Worm (Caenorhabditis elegans) whole organism, L3 larva: ENCODE results near the gene spp-9.

Source experiments
- ama-1 ChIP-seq: fragments of 150-350 bp; optimal IDR thresholded peaks from 2 replicates; lab custom pipeline; 2018
- ceh-28 ChIP-seq: fragments of 150-350 bp; optimal IDR thresholded peaks from 2 replicates; lab custom pipeline; 2014; ENCODE audit warnings: missing biosample characterization, missing genetic modification reagents, missing genetic modification characterization
- ceh-82 ChIP-seq: fragments of 150-350 bp; optimal IDR thresholded peaks from 2 replicates; lab custom pipeline; 2014; ENCODE audit warnings: missing biosample characterization, missing genetic modification characterization
- ceh-9 ChIP-seq: sonication (generic microtip); optimal IDR thresholded peaks from 2 replicates; lab custom pipeline; 2018; ENCODE audit warnings: missing biosample characterization, missing genetic modification characterization
- daf-12 ChIP-seq: fragments of 150-350 bp; optimal IDR thresholded peaks from 2 replicates; lab custom pipeline; 2014; ENCODE audit warnings: missing biosample characterization, missing genetic modification reagents, missing genetic modification characterization
- egl-5 ChIP-seq: fragments of 150-350 bp; optimal IDR thresholded peaks from 2 replicates; lab custom pipeline; 2017; ENCODE audit warnings: missing biosample characterization, missing genetic modification reagents, missing genetic modification characterization, inconsistent platforms
- elt-1 ChIP-seq: fragments of 150-350 bp; optimal IDR thresholded peaks from 2 replicates; lab custom pipeline; 2014; ENCODE audit warnings: missing biosample characterization, missing genetic modification characterization
- elt-2 ChIP-seq: sonication (generic microtip); optimal IDR thresholded peaks from 2 replicates; lab custom pipeline; 2016; ENCODE audit warnings: missing genetic modification reagents, mild to moderate bottlenecking, missing genetic modification characterization, missing compliant biosample characterization
- elt-3 ChIP-seq, 3 experiments: fragments of 150-350 bp in 1 of 3; sonication (generic microtip) in 2 of 3; optimal IDR thresholded peaks; 2 replicates in 2 of 3; 4 replicates in 1 of 3; lab custom pipeline; 2014 to 2017; ENCODE audit warnings: missing biosample characterization in 3 of 3, missing genetic modification characterization in 3 of 3
- eor-1 ChIP-seq, 2 experiments: fragments of 150-350 bp; optimal IDR thresholded peaks; 2 replicates each; lab custom pipeline; 2014 to 2018; ENCODE audit warnings: missing biosample characterization in 2 of 2, missing genetic modification characterization in 2 of 2
- fkh-10 ChIP-seq: sonication (generic microtip); optimal IDR thresholded peaks from 2 replicates; lab custom pipeline; 2017; ENCODE audit warnings: missing biosample characterization, missing genetic modification reagents, missing genetic modification characterization
- fos-1 ChIP-seq: fragments of 150-350 bp; optimal IDR thresholded peaks from 2 replicates; lab custom pipeline; 2014; ENCODE audit warnings: missing biosample characterization, missing genetic modification characterization
- hmg-11 ChIP-seq: sonication (generic microtip); optimal IDR thresholded peaks from 2 replicates; lab custom pipeline; 2016; ENCODE audit warnings: missing genetic modification characterization, missing compliant biosample characterization
- jun-1 ChIP-seq: fragments of 150-350 bp; optimal IDR thresholded peaks from 2 replicates; lab custom pipeline; 2014; ENCODE audit warnings: missing biosample characterization, missing genetic modification reagents, missing genetic modification characterization
- lin-39 ChIP-seq: fragments of 150-350 bp; optimal IDR thresholded peaks from 2 replicates; lab custom pipeline; 2018; ENCODE audit warnings: missing biosample characterization, missing genetic modification reagents, missing genetic modification characterization
- mdl-1 ChIP-seq: fragments of 150-350 bp; optimal IDR thresholded peaks from 2 replicates; lab custom pipeline; 2014; ENCODE audit warnings: missing biosample characterization, missing genetic modification characterization
- mml-1 ChIP-seq: fragments of 150-350 bp; sonication (generic microtip); optimal IDR thresholded peaks from 3 replicates; lab custom pipeline; 2014; ENCODE audit warnings: missing biosample characterization, missing genetic modification characterization
- nfya-1 ChIP-seq: sonication (generic microtip); optimal IDR thresholded peaks from 2 replicates; lab custom pipeline; 2017; ENCODE audit warnings: missing genetic modification characterization, mild to moderate bottlenecking, missing compliant biosample characterization, antibody characterized with exemption, moderate library complexity; ENCODE audit not compliant: insufficient read depth
- nhr-11 ChIP-seq: fragments of 150-350 bp; optimal IDR thresholded peaks from 2 replicates; lab custom pipeline; 2014; ENCODE audit warnings: missing biosample characterization, missing genetic modification characterization
- nhr-23 ChIP-seq: fragments of 150-350 bp; optimal IDR thresholded peaks from 2 replicates; lab custom pipeline; 2014; ENCODE audit warnings: missing biosample characterization, missing genetic modification reagents, missing genetic modification characterization
- nhr-25 ChIP-seq: sonication (generic microtip); optimal IDR thresholded peaks from 2 replicates; lab custom pipeline; 2017; ENCODE audit warnings: missing biosample characterization, missing genetic modification characterization
- nhr-43 ChIP-seq: sonication (generic microtip); optimal IDR thresholded peaks from 2 replicates; lab custom pipeline; 2016; ENCODE audit warnings: mild to moderate bottlenecking, missing genetic modification characterization, missing compliant biosample characterization; ENCODE audit not compliant: poor library complexity, severe bottlenecking
- nhr-76 ChIP-seq: fragments of 150-350 bp; sonication (generic microtip); optimal IDR thresholded peaks from 5 replicates; lab custom pipeline; 2014; ENCODE audit warnings: missing biosample characterization, missing genetic modification characterization
- pha-4 ChIP-seq: fragments of 150-350 bp; optimal IDR thresholded peaks from 2 replicates; lab custom pipeline; 2014; ENCODE audit warnings: missing biosample characterization, missing genetic modification reagents, missing genetic modification characterization
- tbx-2 ChIP-seq: sonication (generic microtip); optimal IDR thresholded peaks from 2 replicates; lab custom pipeline; 2016; ENCODE audit warnings: mild to moderate bottlenecking, missing genetic modification characterization, missing compliant biosample characterization
- unc-39 ChIP-seq: sonication (generic microtip); optimal IDR thresholded peaks from 4 replicates; lab custom pipeline; 2017; ENCODE audit warnings: missing biosample characterization, missing genetic modification characterization
- unc-62 ChIP-seq: fragments of 150-350 bp; sonication (generic microtip); optimal IDR thresholded peaks from 4 replicates; lab custom pipeline; 2014; ENCODE audit warnings: missing biosample characterization, missing genetic modification reagents, missing genetic modification characterization
- ztf-4 ChIP-seq: fragments of 150-350 bp; optimal IDR thresholded peaks from 2 replicates; lab custom pipeline; 2014; ENCODE audit warnings: missing biosample characterization, missing genetic modification characterization

spp-9 gene

DNA sequence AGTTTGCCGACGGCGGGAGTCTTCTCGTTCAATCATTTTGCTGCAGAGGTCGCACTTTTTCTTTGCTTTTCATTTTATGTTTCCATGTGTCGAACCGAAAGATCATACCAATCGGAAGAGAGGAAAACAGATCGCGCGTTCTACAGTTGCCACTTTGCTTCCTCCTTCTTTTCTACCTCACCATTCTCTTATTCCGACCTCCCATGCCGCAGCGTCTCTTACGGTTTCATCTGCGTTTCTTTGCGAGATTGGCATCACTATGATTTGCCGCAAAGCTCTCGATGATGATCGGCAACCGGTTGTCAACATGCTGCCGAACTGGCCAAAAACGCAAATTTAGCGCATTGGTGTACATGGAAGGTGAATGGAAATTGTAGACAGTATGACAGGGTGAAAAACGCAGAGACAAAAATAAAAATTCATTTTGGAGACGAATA, 13.4 kb upstream of the spp-9 start:
- TF ChIP-seq tbx-2 (tag; lab: Kevin White, UChicago) (no peak), pha-4 (tag; lab: Kevin White, UChicago) (peak; percentile 40), nhr-25 (tag; lab: Kevin White, UChicago) (peak; percentile 80), hmg-11 (tag; lab: Kevin White, UChicago) (peak; percentile 4), nfya-1 (tag; lab: Kevin White, UChicago) (peak; percentile 34)

DNA sequence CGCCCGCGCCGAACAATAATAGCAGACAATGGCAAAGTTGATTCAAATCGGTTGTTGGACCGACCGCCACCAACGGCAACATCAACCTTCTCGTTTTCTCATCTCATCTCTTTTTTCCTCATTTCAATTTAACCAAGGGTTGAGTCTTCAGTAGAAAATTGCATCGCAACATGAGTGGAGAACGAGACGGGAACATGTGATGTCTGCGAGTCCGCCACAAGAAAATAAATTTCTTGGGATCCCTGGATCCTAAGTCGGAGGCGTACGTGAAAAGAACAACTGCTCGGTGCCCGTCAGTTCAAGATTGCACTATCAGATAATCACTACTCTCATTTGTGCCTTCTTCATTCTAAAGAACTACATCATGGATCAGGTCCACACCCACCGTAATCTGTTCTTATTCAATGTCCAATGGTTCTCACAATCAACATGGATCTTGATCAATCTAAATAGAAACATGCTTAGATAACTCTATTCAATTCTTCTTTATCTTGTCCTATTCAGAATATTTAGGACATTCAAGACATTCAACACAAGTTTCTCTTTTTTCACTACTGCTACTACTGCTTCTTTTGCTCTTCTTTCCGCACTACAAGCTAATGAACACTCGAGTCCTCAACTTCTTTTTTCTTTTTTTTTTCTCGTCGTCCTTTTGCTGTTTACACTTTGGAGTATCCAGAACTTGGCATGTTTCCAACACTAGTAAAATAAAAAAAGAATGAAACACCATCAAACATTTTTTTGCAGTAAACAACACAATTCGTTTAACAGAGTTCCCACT, 12.8 kb upstream of the spp-9 start:
- TF ChIP-seq lin-39 (tag; lab: Kevin White, UChicago) (no peak), elt-3 (tag; optimal IDR thresholded peaks at IDR 0.05; lab: Kevin White, UChicago) (peak in 1 of 3 experiments; percentile 31), egl-5 (tag; lab: Kevin White, UChicago) (peak; percentile 41), nfya-1 (tag; lab: Kevin White, UChicago) (peak; percentile 30), fkh-10 (peak; percentile 65)

DNA sequence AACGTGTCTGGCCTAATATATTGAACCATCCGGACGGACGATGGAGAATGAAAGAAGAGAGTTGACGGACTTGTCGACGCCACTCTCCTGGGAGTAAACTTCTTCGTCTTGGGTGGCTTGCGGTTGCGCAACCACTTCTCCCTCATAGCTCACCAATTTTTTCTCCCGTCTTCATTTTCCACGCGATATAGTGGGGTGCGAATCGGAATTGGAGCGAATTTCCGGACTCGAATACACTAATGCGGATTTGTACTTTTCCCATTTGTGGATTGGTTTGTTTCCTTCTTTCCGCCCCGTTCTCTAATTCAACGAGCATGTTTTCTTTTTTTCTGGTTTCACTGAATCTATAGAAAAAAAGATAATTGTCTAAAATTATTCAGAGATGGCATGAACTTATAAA, 11.8 kb upstream of the spp-9 start:
- TF ChIP-seq ztf-4 (tag; lab: Kevin White, UChicago) (no peak), nhr-23 (tag; lab: Kevin White, UChicago) (no peak), nhr-25 (tag; lab: Kevin White, UChicago) (no peak), lin-39 (tag; lab: Kevin White, UChicago) (peak; percentile 17), ceh-9 (no peak), ceh-28 (tag; lab: Kevin White, UChicago) (no peak)

DNA sequence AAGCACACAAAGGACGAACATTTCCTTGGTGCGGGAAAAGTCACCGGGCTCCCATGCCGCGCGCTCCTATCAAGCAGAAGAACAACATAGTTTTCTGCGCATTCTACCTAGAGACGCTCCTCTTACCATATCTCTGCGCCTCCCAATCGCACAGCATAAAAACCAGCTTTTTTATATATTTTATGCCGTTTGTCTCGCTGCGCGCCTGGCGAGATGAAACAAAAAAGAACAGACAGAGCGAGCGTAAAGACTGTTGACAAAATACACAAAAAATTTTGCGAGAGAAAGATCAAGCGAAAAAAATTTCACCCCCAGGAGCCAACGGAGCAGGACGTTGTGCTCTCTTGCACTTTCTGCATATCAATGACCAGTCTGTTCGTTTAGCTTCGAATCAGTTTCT, 9.8 kb upstream of the spp-9 start:
- peak; percentile 65 for TF ChIP-seq ama-1 (lab: Kevin White, UChicago)
- no peak for TF ChIP-seq unc-39 (tag; lab: Kevin White, UChicago)
- peak; percentile 70 for TF ChIP-seq pha-4 (tag; lab: Kevin White, UChicago)
- TF ChIP-seq, all 47 proteins: peak for 2

DNA sequence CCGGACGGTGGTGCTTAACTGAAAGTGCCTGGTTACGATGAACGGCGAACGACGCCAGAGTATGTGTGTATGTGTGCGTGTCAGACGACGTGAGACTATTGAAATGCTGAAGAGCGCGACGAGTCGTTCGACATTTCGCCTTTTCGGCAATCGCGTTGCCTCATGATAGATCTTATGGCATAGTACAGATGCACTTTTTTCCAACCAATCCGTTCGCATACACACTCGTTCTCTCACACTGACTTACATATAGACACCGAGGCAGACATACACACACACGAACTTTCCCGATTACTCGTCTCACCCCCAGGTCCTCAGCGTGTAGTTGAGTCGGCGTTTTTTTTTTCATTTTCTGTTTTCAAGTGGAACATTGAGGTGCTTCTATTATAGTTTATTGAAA, 8.8 kb upstream of the spp-9 start:
- TF ChIP-seq eor-1 (tag; optimal IDR thresholded peaks at IDR 0.05; lab: Kevin White, UChicago) (no peak), fos-1 (tag; lab: Kevin White, UChicago) (no peak), daf-12 (tag; lab: Kevin White, UChicago) (peak; percentile 77), pha-4 (tag; lab: Kevin White, UChicago) (peak; percentile 56), mdl-1 (no peak), nfya-1 (tag; lab: Kevin White, UChicago) (peak; percentile 45), nhr-11 (tag; lab: Kevin White, UChicago) (no peak), unc-39 (tag; lab: Kevin White, UChicago) (no peak), nhr-76 (no peak), hmg-11 (tag; lab: Kevin White, UChicago) (no peak), unc-62 (GFP tag; lab: Kevin White, UChicago) (peak; percentile 49), lin-39 (tag; lab: Kevin White, UChicago) (peak; percentile 34), elt-1 (tag; lab: Kevin White, UChicago) (no peak), nhr-43 (tag; lab: Kevin White, UChicago) (peak; percentile 45), nhr-25 (tag; lab: Kevin White, UChicago) (peak; percentile 93), jun-1 (tag; lab: Kevin White, UChicago) (no peak), tbx-2 (tag; lab: Kevin White, UChicago) (peak; percentile 32), elt-3 (tag; optimal IDR thresholded peaks at IDR 0.05; lab: Kevin White, UChicago) (no peak)

DNA sequence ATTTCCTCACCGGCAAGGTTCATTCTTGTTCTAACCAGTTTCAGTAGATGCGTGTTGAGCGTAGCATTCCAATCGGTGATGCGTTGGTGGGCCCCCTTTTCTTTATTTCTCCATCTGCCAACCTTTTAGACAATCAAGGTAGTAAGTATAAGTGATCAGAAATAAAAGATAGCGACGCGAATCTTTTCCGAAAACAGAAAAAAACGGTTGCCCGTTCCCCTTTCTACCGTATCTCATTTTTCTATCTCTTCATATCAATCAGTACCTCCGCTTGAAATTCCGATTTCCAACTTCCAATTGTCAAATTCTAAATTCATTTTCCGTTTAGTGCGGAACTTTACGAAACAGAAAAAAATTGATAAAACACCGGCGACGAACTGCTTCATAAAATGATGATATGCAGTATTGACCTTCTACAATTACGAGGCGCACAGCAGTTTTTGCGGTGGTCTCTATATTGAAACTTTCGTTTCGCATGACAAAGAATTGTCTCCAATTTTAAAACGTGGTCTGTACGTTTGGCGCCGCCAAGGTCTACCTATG, 8.2 kb upstream of the spp-9 start:
- TF ChIP-seq unc-62 (GFP tag; lab: Kevin White, UChicago) (no peak), elt-2 (tag; lab: Kevin White, UChicago) (peak; percentile 47), ceh-82 (tag; lab: Kevin White, UChicago) (no peak), mml-1 (no peak)
